Worm (Caenorhabditis elegans): ENCODE data around the gene F49C12.12.

ce11 chrIV:9367852-9368627 is 47.2 kb upstream of the F49C12.12 start:
- TF ChIP-seq pha-4 (tag; optimal IDR thresholded peaks at IDR 0.05): peak; percentile 55
- no peak for TF ChIP-seq unc-62 (GFP tag; optimal IDR thresholded peaks at IDR 0.05)
- no peak for TF ChIP-seq unc-39 (tag; optimal IDR thresholded peaks at IDR 0.05)
- TF ChIP-seq lsy-2 (tag; optimal IDR thresholded peaks at IDR 0.05): no peak
- no peak for TF ChIP-seq drap-1 (GFP tag; optimal IDR thresholded peaks at IDR 0.05)
- TF ChIP-seq snpc-4 (tag; optimal IDR thresholded peaks at IDR 0.05): no peak
- no peak for TF ChIP-seq nhr-2 (tag; optimal IDR thresholded peaks at IDR 0.05)
- TF ChIP-seq ztf-11 (tag; optimal IDR thresholded peaks at IDR 0.05): no peak
- TF ChIP-seq hlh-1 (tag; optimal IDR thresholded peaks at IDR 0.05): peak; percentile 29
- TF ChIP-seq tbx-8 (GFP tag; optimal IDR thresholded peaks at IDR 0.05): no peak
- no peak for TF ChIP-seq lin-13 (tag; optimal IDR thresholded peaks at IDR 0.05)
- no peak for TF ChIP-seq nhr-76 (tag; optimal IDR thresholded peaks at IDR 0.05)
- no peak for TF ChIP-seq nhr-28 (tag; optimal IDR thresholded peaks at IDR 0.05)
- TF ChIP-seq mab-5 (tag; optimal IDR thresholded peaks at IDR 0.05): no peak
